Worm (Caenorhabditis elegans) whole organism, L4/young adult: ENCODE measurements around the gene R05D3.8.
A peak's percentile ranks its signal among the peaks of the same experiment; 100 is the strongest.

Source experiments
- W03F9.2 ChIP-seq: fragments of 150-350 bp; optimal IDR thresholded peaks from 2 replicates; lab custom pipeline; 2014; ENCODE audit warnings: missing biosample characterization, missing genetic modification characterization
- dao-5 ChIP-seq: sonication (generic microtip); optimal IDR thresholded peaks from 2 replicates; lab custom pipeline; 2016; ENCODE audit warnings: missing genotype, missing genetic modification characterization, moderate library complexity, missing compliant biosample characterization
- him-1 ChIP-seq: sonication (generic microtip); optimal IDR thresholded peaks from 2 replicates; lab custom pipeline; 2016; ENCODE audit warnings: missing genotype, missing genetic modification reagents, missing genetic modification characterization, missing compliant biosample characterization

Gene R05D3.8

DNA sequence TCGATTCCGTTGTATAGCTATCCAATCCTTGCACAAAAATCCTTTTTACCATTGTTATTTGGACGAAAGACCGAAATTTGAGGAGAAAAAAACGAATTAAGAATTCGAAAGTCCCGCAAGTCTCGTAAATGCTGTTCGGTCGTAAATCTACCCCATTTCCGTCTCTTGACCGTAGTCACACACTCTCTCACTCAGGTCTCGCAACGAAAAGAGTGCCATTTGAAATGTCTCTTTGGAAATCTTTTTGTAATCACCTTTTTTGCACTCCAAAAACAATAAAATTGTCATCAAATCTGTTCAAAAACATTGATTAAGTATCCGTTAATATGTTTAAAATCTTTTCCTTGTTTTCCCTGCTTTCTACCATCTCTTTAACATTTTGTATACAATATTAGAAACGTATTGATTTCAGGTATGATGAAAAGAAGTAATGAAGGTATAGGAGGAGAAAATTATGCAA lies at the start of gene R05D3.8, which contains the start of gene rfp-1:
R05D3.8 (minus strand) TSS at position 115 of the 460 bp plus-strand sequence.
rfp-1 (plus strand) TSS at position 410 of the 460 bp plus-strand sequence.
- TF ChIP-seq W03F9.2 (peak; percentile 65), him-1 (tag; lab: Kevin White, UChicago) (no peak)

DNA sequence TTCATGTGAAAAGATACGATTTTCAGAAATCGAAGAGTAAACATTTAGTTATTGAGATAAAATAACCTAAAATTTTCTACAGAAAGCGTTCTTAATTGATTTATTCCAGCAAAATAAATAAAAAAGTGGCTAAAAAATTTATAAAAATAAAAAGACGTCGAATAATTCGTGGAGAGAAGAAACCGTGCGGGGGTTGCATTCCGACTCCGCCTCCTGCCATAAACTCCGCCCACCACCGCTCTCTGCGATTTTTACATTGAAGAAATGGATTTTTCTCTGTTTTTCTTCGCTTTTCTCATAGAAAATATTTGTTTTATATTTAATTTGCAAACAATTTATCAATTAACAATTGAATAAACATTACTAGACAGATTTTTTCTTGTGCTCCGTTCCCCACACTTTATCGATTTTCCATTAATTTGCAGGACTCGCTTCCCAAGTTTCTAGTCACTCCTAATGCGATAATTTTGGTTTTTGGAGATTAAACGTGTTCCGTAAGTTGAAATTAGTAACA lies 47.4 kb upstream of the R05D3.8 start, which contains the start of the genes ubxn-4 and cyy-1:
ubxn-4 (minus strand) TSS at position 114 of the 514 bp plus-strand sequence.
cyy-1 (plus strand) TSS at position 426 of the 514 bp plus-strand sequence.
- TF ChIP-seq W03F9.2 (peak; percentile 15), him-1 (tag; lab: Kevin White, UChicago) (no peak)

DNA sequence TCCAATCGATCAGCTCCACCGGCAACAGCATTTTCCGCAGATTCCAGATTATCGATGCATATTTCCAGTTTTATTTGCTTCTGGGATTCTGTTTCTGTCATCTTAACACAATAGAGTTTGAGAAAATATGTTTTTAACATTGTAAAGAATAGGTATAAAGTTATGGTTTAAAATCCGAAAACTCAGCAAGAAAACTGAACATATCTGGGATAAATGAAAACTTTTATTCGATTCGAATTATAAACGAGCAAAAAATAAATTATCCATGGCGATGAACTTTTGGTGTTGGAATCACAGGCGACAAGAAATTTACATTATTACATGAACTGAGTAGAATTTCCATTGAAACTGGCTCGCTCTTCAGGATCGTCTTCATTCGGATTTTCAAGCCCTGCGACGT lies 45.4 kb upstream of the R05D3.8 start, which contains the start of gene cutc-1:
cutc-1 (minus strand) TSS at position 101 of the 400 bp plus-strand sequence.
- TF ChIP-seq dao-5 (no peak), W03F9.2 (no peak), him-1 (tag; lab: Kevin White, UChicago) (no peak)

DNA sequence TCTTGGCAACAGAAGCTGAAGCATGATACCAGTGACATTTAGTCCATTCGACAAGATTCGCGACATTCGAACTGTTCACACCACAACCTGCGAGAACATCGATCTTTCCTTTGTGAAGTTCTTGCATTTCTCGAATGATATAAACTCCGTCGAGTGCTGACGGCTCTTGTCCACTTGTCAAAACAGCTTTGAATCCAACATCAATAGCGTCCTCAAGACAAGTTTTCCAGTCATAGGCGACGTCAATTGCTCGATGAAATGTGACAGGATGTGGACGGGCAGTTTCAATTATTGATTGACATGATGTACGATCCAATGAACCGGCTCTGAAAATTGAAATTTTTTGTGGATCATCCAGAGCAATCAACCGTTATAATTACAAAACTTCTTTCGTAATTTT lies 44.5 kb upstream of the R05D3.8 start:
- TF ChIP-seq him-1 (tag; lab: Kevin White, UChicago) = no peak
- no peak for TF ChIP-seq dao-5
- no peak for TF ChIP-seq W03F9.2

DNA sequence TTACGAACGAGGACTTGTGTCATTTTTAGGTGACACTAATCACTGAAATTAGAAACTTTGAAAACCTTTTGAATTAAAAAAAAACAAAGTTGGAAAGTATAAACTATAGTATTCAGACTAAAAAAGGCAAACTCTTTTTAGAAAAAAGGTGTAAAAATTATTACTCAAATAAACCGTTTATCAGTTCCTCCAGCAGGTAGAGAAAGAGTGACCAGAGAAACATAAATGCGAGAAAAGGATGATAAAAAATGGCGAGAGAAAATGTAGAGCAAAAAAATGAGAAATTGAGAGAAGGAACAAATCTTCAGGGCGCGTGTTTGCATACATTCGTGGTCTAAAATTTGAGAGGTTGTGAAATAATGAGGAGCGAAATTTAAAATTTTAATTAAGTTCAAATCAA lies 43.8 kb upstream of the R05D3.8 start, which contains the start of gene lap-1:
lap-1 (minus strand) TSS at position 42 of the 400 bp plus-strand sequence.
- no peak for TF ChIP-seq dao-5
- TF ChIP-seq him-1 (tag; lab: Kevin White, UChicago) = no peak
- TF ChIP-seq W03F9.2 = no peak

DNA sequence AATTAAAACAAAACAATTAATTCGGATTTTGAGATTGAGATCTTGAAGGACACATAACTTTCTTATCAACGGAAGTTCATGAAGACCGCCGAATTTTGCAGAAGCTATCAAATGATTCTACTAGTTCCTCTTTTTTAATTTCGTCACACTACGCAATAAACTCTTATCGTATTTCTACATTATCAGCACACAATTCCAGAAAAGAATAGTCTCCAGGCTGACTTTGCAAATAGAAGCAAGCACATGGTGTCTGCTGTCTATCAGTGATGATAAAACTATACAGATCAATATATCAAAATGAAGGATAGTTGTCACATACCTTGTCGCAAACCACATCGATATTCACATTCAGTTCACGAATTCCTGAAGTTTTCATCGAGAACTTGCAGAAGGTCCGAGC lies 42.4 kb upstream of the R05D3.8 start:
- TF ChIP-seq him-1 (tag; lab: Kevin White, UChicago) (no peak), dao-5 (no peak), W03F9.2 (no peak)

DNA sequence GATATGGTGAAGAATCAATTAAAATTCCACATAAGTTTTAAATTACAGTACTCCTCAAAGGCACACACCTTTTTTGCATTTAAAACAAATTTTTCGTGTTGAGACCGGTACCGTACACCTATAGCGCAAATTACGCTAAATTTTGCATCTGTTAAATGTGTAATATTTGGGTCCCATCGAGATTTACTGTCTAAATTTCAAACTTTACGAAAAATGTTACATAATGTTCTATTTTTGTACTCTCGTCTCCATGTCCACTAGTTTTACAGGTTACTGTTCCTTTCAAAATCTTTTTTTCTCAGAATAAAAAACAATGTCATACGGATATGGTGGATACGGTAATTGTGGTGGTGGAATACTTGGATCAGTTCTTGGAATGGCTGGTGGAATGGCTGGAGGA lies 40.3 kb upstream of the R05D3.8 start, which contains the start of gene ZK353.2:
ZK353.2 (plus strand) TSS at position 301 of the 400 bp plus-strand sequence.
- no peak for TF ChIP-seq W03F9.2
- TF ChIP-seq him-1 (tag; lab: Kevin White, UChicago) = no peak
- TF ChIP-seq dao-5 = no peak

DNA sequence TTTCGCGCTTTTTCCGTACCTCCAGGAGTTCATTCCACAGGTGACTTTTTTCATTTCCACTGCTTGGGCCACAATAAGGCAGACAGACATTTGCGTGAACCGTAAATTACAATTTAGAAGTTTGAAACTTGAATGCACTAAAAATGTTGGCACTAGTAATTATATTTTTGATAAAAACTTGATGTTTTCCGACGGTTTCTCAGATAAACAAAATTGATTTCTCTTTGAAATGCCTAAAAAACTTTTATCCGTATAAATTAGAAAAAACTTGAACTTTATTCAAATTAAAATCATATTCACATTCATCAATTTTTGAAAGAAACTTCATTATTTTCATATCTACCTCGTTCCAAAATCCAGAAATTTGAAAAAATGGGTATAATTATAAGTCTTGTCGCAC lies 37.6 kb upstream of the R05D3.8 start, which contains the start of gene ZK353.3:
ZK353.3 (plus strand) TSS at position 301 of the 400 bp plus-strand sequence.
- TF ChIP-seq dao-5 (no peak), W03F9.2 (no peak), him-1 (tag; lab: Kevin White, UChicago) (no peak)

DNA sequence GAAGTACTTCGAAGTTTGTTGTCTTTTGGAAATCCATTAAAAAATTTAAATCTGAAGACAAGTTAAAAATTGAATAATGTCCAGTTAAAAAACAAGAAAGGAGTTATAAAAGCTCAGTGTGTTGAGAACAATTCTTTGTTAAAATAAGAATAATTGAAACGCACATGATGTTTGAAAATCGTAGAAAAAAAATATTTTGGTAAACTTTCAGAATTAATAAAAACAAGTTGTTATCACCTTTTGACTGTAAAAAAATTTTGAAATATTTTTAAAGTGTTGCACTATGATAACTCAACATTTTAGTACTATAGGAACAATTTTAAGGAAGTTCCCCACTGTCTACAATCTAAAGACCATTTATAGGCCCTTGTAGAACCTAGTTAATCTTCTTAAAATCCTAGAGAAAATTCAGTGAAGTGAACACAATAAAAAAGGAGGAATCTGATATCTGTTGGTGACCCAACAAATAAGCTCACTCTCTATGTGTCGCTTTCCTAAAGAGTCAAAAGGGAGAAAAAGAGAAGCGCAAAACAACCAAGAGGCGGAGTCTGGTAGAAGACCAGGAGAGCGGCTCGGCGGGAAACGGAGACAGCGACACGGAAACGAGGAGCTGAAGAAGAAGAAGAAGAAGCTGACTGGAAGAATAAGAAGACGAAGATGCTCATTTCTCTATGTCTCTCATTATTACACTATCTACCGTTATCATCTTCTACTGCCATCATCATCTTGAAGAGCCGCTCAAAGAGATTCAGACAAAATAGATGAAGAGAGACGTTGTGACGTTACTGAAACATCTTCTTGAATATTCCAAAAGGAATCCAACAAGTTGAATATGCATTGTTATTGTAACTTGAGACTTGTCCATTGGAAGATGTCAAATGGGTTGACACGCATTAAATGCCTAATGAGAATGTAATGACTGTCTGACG lies 36.5 kb upstream of the R05D3.8 start, which contains the start of gene ZK353.10:
ZK353.10 (minus strand) TSS at position 51 of the 929 bp plus-strand sequence.
- no peak for TF ChIP-seq dao-5
- peak; percentile 41 for TF ChIP-seq him-1 (tag; lab: Kevin White, UChicago)
- no peak for TF ChIP-seq W03F9.2

DNA sequence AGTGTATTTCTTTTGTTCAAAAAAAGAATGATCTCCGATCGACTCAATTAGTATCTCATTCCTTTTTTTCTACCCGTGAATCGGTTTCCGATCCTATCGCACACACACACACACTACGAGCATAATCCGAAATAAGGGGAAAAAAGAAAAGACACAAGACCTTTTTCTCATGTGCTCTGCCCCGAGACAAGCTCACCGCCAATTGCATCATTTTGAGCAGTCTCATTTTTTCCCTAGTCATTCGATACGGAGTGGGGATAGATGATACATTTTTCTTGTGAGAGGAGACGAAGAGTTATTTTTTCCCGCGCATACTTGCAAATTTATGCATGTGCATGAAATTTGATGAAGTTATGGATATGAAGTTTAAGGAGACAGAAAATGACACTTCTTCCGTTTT lies 34.2 kb upstream of the R05D3.8 start:
- TF ChIP-seq him-1 (tag; lab: Kevin White, UChicago) (peak; percentile 54), W03F9.2 (no peak)

DNA sequence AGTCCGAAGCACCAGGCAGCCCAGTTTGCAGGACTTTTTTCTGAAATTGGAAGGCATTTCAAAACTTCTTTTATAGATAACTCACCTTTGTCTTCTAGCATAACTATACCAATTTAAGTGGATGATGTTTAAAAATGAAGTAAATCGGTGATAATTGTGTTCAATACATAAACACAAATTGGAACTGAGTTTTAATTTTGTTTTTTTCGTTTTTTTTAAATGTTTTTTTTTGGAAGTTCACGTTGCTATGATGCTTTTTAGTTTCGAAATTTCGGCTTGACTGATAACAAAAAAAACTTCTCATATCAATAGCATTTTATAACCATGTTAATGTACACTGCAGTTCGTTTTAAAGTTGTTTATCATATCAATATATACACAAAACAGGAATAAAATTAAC lies 31.4 kb upstream of the R05D3.8 start, which contains the start of gene ZK353.4:
ZK353.4 (minus strand) TSS at position 101 of the 400 bp plus-strand sequence.
- TF ChIP-seq dao-5 (no peak), W03F9.2 (no peak), him-1 (tag; lab: Kevin White, UChicago) (peak; percentile 40)

DNA sequence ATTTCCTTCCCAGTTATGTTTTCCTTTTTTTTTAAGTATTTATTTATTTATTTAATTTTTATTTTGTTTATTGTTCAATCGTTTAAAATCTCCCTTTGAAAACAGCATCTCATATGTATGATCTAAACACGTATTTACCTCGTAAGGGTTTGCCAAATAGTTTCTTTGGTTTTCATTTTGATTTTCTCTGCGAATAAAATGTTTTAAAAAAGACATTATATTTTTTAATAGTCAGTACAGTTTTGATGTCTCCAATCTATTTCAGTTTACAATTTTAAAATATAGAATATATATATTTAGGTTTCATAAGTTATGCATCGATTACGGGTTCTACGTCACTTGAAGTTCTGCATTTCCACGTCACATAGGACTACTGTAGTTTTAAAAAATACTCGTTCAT lies 22.5 kb upstream of the R05D3.8 start, which contains the start of gene R05D3.12:
R05D3.12 (plus strand) TSS at position 301 of the 400 bp plus-strand sequence.
- TF ChIP-seq dao-5 = no peak
- no peak for TF ChIP-seq him-1 (tag; lab: Kevin White, UChicago)
- TF ChIP-seq W03F9.2 = no peak

DNA sequence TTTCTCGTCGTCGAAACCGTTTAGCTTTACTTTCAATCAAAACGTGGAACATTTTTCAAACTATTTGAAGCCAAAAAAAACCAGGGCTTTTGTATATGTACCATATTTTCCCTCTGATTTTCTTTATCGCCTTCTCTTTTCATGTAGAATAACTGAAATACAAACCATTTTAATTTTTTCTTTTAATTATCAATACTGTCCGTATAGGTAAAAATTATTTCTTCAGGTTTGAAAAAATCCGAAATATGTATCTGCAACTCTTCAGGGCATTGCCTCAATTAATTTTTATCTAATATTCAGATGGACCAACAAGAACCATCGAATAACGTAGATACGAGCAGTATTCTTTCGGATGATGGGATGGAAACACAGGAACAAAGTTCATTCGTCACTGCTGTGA lies 16.9 kb upstream of the R05D3.8 start, which contains the start of gene met-2:
met-2 (plus strand) TSS at position 301 of the 400 bp plus-strand sequence.
- TF ChIP-seq W03F9.2 (no peak), him-1 (tag; lab: Kevin White, UChicago) (no peak), dao-5 (no peak)
